Fruit fly (Drosophila melanogaster) whole organism, embryonic: ENCODE data around the gene RpS17.
A peak's percentile ranks its signal among the peaks of the same experiment; 100 is the strongest.

ENCODE experiments used
- Atf-2 ChIP-seq: fragments of 200-800 bp; sonication (Bioruptor generic); optimal IDR thresholded peaks from 2 replicates; lab custom pipeline; 2016; ENCODE audit warnings: missing biosample characterization, missing genetic modification characterization
- CG1024 ChIP-seq: fragments of 200-800 bp; sonication (Bioruptor generic); IDR thresholded peaks from 2 replicates; pipeline ENCODE4 v1.3.6; 2022; ENCODE audit warnings: missing biosample characterization, missing genetic modification characterization
- CG10274 ChIP-seq: fragments of 200-800 bp; sonication (Bioruptor generic); optimal IDR thresholded peaks from 3 replicates; lab custom pipeline; 2017; ENCODE audit warnings: missing biosample characterization, mild to moderate bottlenecking, missing genetic modification characterization
- CG10654 ChIP-seq: fragments of 200-800 bp; sonication (Bioruptor generic); optimal IDR thresholded peaks from 2 replicates; lab custom pipeline; 2016; ENCODE audit warnings: missing biosample characterization, missing genetic modification characterization
- CG11456 ChIP-seq: fragments of 200-800 bp; sonication (Bioruptor generic); IDR thresholded peaks from 3 replicates; pipeline ENCODE4 v1.3.6; 2022; ENCODE audit warnings: missing biosample characterization, missing genetic modification characterization
- CG12104 ChIP-seq: fragments of 200-800 bp; sonication (Bioruptor generic); optimal IDR thresholded peaks from 3 replicates; lab custom pipeline; 2016; ENCODE audit warnings: missing biosample characterization, missing genetic modification characterization
- CG13123 ChIP-seq: fragments of 200-800 bp; sonication (Bioruptor generic); optimal IDR thresholded peaks from 2 replicates; lab custom pipeline; 2016; ENCODE audit warnings: missing biosample characterization, missing genetic modification characterization
- CG13894 ChIP-seq: fragments of 200-800 bp; sonication (Bioruptor generic); optimal IDR thresholded peaks from 3 replicates; lab custom pipeline; 2018; ENCODE audit warnings: missing biosample characterization, mild to moderate bottlenecking, missing genetic modification characterization, moderate library complexity
- CG15514 ChIP-seq: fragments of 200-800 bp; sonication (Bioruptor generic); optimal IDR thresholded peaks from 3 replicates; lab custom pipeline; 2017; ENCODE audit warnings: missing biosample characterization, missing genetic modification characterization, mild to moderate bottlenecking, moderate library complexity, missing genetic modification reagents
- CG16813 ChIP-seq: fragments of 200-800 bp; sonication (Bioruptor generic); IDR thresholded peaks from 3 replicates; pipeline ENCODE4 v1.3.6; 2022; ENCODE audit warnings: missing biosample characterization, missing genetic modification characterization; ENCODE audit not compliant: partially characterized antibody
- CG17186 ChIP-seq: fragments of 200-800 bp; sonication (Bioruptor generic); optimal IDR thresholded peaks from 3 replicates; lab custom pipeline; 2017; ENCODE audit warnings: missing biosample characterization, missing genetic modification reagents, missing genetic modification characterization
- CG1792 ChIP-seq: fragments of 200-800 bp; sonication (Bioruptor generic); optimal IDR thresholded peaks from 2 replicates; lab custom pipeline; 2016; ENCODE audit warnings: missing biosample characterization, missing genetic modification characterization
- CG18476 ChIP-seq: fragments of 200-800 bp; sonication (Bioruptor generic); optimal IDR thresholded peaks from 2 replicates; lab custom pipeline; 2016; ENCODE audit warnings: missing biosample characterization, mild to moderate bottlenecking, missing genetic modification characterization
- CG2202 ChIP-seq: fragments of 200-800 bp; sonication (Bioruptor generic); optimal IDR thresholded peaks from 2 replicates; lab custom pipeline; 2018; ENCODE audit warnings: missing biosample characterization, mild to moderate bottlenecking, missing genetic modification characterization
- CG30403 ChIP-seq: fragments of 200-800 bp; sonication (Bioruptor generic); optimal IDR thresholded peaks from 3 replicates; lab custom pipeline; 2016; ENCODE audit warnings: missing biosample characterization, missing genetic modification characterization
- CG32772 ChIP-seq: fragments of 200-800 bp; sonication (Bioruptor generic); IDR thresholded peaks from 2 replicates; pipeline ENCODE4 v1.3.6; 2022; ENCODE audit warnings: missing biosample characterization, missing genetic modification characterization
- CG3281 ChIP-seq: fragments of 200-800 bp; sonication (Bioruptor generic); optimal IDR thresholded peaks from 3 replicates; lab custom pipeline; 2017; ENCODE audit warnings: missing biosample characterization, mild to moderate bottlenecking, missing genetic modification characterization
- CG33557 ChIP-seq: fragments of 200-800 bp; sonication (Bioruptor generic); optimal IDR thresholded peaks from 2 replicates; lab custom pipeline; 2019; ENCODE audit warnings: missing biosample characterization, mild to moderate bottlenecking, missing genetic modification characterization, moderate library complexity
- CG4707 ChIP-seq: fragments of 200-800 bp; sonication (Bioruptor generic); optimal IDR thresholded peaks from 2 replicates; lab custom pipeline; 2018; ENCODE audit warnings: missing biosample characterization, mild to moderate bottlenecking, missing genetic modification characterization, moderate library complexity
- CG6254 ChIP-seq: fragments of 200-800 bp; sonication (Bioruptor generic); optimal IDR thresholded peaks from 3 replicates; lab custom pipeline; 2017; ENCODE audit warnings: mild to moderate bottlenecking, missing biosample characterization, missing genetic modification reagents, missing genetic modification characterization
- CG6791 ChIP-seq: fragments of 200-800 bp; sonication (Bioruptor generic); IDR thresholded peaks from 3 replicates; pipeline ENCODE4 v1.3.6; 2022; ENCODE audit warnings: missing biosample characterization, missing genetic modification characterization; ENCODE audit not compliant: partially characterized antibody
- CG6813 ChIP-seq: fragments of 200-800 bp; sonication (Bioruptor generic); optimal IDR thresholded peaks from 2 replicates; lab custom pipeline; 2017; ENCODE audit warnings: missing biosample characterization, missing genetic modification characterization, mild to moderate bottlenecking, moderate library complexity, missing genetic modification reagents
- CG7786 ChIP-seq: fragments of 200-800 bp; sonication (Bioruptor generic); optimal IDR thresholded peaks from 2 replicates; lab custom pipeline; 2016; ENCODE audit warnings: missing biosample characterization, missing genetic modification characterization
- Gsc ChIP-seq: fragments of 200-800 bp; sonication (Bioruptor generic); IDR thresholded peaks from 2 replicates; pipeline ENCODE4 v1.3.6; 2022; ENCODE audit warnings: missing biosample characterization, missing genetic modification characterization
- Lim3 ChIP-seq: fragments of 200-800 bp; sonication (Bioruptor generic); IDR thresholded peaks from 2 replicates; pipeline ENCODE4 v1.3.6; 2022; ENCODE audit warnings: missing biosample characterization, missing genetic modification characterization
- Mes4 ChIP-seq: fragments of 200-800 bp; sonication (Bioruptor generic); optimal IDR thresholded peaks from 2 replicates; lab custom pipeline; 2016; ENCODE audit warnings: missing biosample characterization, missing genetic modification characterization
- Sin3A ChIP-seq: fragments of >200 bp; optimal IDR thresholded peaks from 2 replicates; lab custom pipeline; 2018
- Sry-δ ChIP-seq: fragments of 200-800 bp; sonication (Bioruptor generic); optimal IDR thresholded peaks from 2 replicates; lab custom pipeline; 2016; ENCODE audit warnings: missing biosample characterization, missing genetic modification characterization
- Xrp1 ChIP-seq: fragments of 200-800 bp; sonication (Bioruptor generic); IDR thresholded peaks from 2 replicates; pipeline ENCODE4 v1.3.6; 2022; ENCODE audit warnings: missing biosample characterization, missing genetic modification characterization
- ash1 ChIP-seq: fragments of 200-800 bp; sonication (Bioruptor generic); optimal IDR thresholded peaks from 2 replicates; lab custom pipeline; 2018; ENCODE audit warnings: missing biosample characterization, mild to moderate bottlenecking, missing genetic modification characterization
- bcd ChIP-seq: fragments of 200-800 bp; sonication (Bioruptor generic); optimal IDR thresholded peaks from 2 replicates; lab custom pipeline; 2017; ENCODE audit warnings: missing biosample characterization, mild to moderate bottlenecking, missing genetic modification characterization
- bsh ChIP-seq, 2 experiments: fragments of 200-800 bp; sonication (Bioruptor generic); optimal IDR thresholded peaks; 2 replicates each; lab custom pipeline; 2017 to 2018; ENCODE audit warnings: mild to moderate bottlenecking in 2 of 2, missing biosample characterization in 2 of 2, missing genetic modification characterization in 2 of 2, moderate library complexity in 1 of 2
- cato ChIP-seq: fragments of 200-800 bp; sonication (Bioruptor generic); optimal IDR thresholded peaks from 2 replicates; lab custom pipeline; 2016; ENCODE audit warnings: missing biosample characterization, missing genetic modification characterization, borderline replicate concordance
- cg ChIP-seq: fragments of 200-800 bp; sonication (Bioruptor generic); optimal IDR thresholded peaks from 3 replicates; lab custom pipeline; 2019; ENCODE audit warnings: missing biosample characterization, mild to moderate bottlenecking, missing genetic modification characterization, moderate library complexity
- emc ChIP-seq: fragments of 200-800 bp; sonication (Bioruptor generic); optimal IDR thresholded peaks from 2 replicates; lab custom pipeline; 2016; ENCODE audit warnings: missing biosample characterization, missing genetic modification characterization
- grau ChIP-seq: fragments of 200-800 bp; optimal IDR thresholded peaks from 3 replicates; lab custom pipeline; 2019; ENCODE audit warnings: missing biosample characterization, mild to moderate bottlenecking, missing genetic modification characterization, moderate library complexity
- klu ChIP-seq: fragments of 200-800 bp; sonication (Bioruptor generic); IDR thresholded peaks from 2 replicates; pipeline ENCODE4 v1.3.6; 2022; ENCODE audit warnings: missing biosample characterization, missing genetic modification characterization
- lilli ChIP-seq: fragments of 200-800 bp; sonication (Bioruptor generic); optimal IDR thresholded peaks from 3 replicates; lab custom pipeline; 2016; ENCODE audit warnings: missing biosample characterization, missing genetic modification characterization
- mld ChIP-seq: fragments of 200-800 bp; sonication (Bioruptor generic); IDR thresholded peaks from 3 replicates; pipeline ENCODE4 v1.3.6; 2022; ENCODE audit warnings: missing biosample characterization, missing genetic modification characterization; ENCODE audit not compliant: partially characterized antibody
- nom ChIP-seq: fragments of 200-800 bp; sonication (Bioruptor generic); optimal IDR thresholded peaks from 2 replicates; lab custom pipeline; 2017; ENCODE audit warnings: missing biosample characterization, missing genetic modification characterization, mild to moderate bottlenecking, moderate library complexity, missing genetic modification reagents
- repo ChIP-seq: fragments of 200-800 bp; sonication (Bioruptor generic); optimal IDR thresholded peaks from 2 replicates; lab custom pipeline; 2016; ENCODE audit warnings: missing biosample characterization, missing genetic modification characterization
- run ChIP-seq: fragments of 200-800 bp; sonication (Bioruptor generic); optimal IDR thresholded peaks from 3 replicates; lab custom pipeline; 2018; ENCODE audit warnings: missing biosample characterization, mild to moderate bottlenecking, missing genetic modification characterization
- salm ChIP-seq: fragments of 200-800 bp; sonication (Bioruptor generic); optimal IDR thresholded peaks from 2 replicates; lab custom pipeline; 2018; ENCODE audit warnings: missing biosample characterization, mild to moderate bottlenecking, missing genetic modification characterization
- schlank ChIP-seq: fragments of 200-800 bp; sonication (Bioruptor generic); optimal IDR thresholded peaks from 2 replicates; lab custom pipeline; 2018; ENCODE audit warnings: missing biosample characterization, mild to moderate bottlenecking, missing genetic modification characterization
- seq ChIP-seq: fragments of 200-800 bp; sonication (Bioruptor generic); IDR thresholded peaks from 2 replicates; pipeline ENCODE4 v1.3.6; 2022; ENCODE audit warnings: missing biosample characterization, missing genetic modification characterization
- shn ChIP-seq: fragments of 200-800 bp; sonication (Bioruptor generic); optimal IDR thresholded peaks from 3 replicates; lab custom pipeline; 2016; ENCODE audit warnings: missing biosample characterization, missing genetic modification characterization
- sim ChIP-seq: fragments of 200-800 bp; sonication (Bioruptor generic); IDR thresholded peaks from 2 replicates; pipeline ENCODE4 v1.3.6; 2022; ENCODE audit warnings: missing biosample characterization, missing genetic modification characterization
- sr ChIP-seq: fragments of 200-800 bp; sonication (Bioruptor generic); IDR thresholded peaks from 3 replicates; pipeline ENCODE4 v1.3.6; 2022; ENCODE audit warnings: missing biosample characterization, missing genetic modification characterization
- wek ChIP-seq: fragments of 200-800 bp; sonication (Bioruptor generic); optimal IDR thresholded peaks from 3 replicates; lab custom pipeline; 2018; ENCODE audit warnings: missing biosample characterization, mild to moderate bottlenecking, missing genetic modification characterization, moderate library complexity
- wor ChIP-seq: fragments of 200-800 bp; sonication (Bioruptor generic); IDR thresholded peaks from 2 replicates; pipeline ENCODE4 v1.3.6; 2022; ENCODE audit warnings: missing biosample characterization, missing genetic modification characterization
- zfh1 ChIP-seq: fragments of 200-800 bp; sonication (Bioruptor generic); IDR thresholded peaks from 3 replicates; pipeline ENCODE4 v1.3.6; 2022; ENCODE audit warnings: missing biosample characterization, missing genetic modification characterization

The RpS17 gene

DNA sequence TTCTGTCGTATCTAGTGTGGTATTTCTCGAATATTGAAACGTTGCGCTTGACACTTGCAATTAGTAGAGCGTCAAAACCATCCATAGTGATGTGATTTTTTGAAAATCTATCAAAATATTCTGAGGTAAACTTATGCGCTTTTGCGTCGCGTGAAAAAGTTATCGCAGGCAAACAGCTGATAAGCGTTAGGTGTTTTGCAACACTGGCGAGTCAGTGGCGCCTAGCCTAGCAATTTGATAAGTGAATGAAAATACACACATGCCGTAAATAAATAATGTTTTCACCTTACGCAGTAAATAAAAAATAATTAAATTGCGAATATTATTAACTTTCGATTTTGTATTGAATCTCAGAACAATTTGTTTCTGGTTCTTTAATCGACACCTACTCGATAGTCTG is 5.7 kb upstream of the RpS17 start, which contains the start of gene CG42526 (continued):
- no peak for TF ChIP-seq CG1024 (GFP tag; lab: Robert Waterston, UW)
- peak; percentile 2 for TF ChIP-seq shn (GFP tag; lab: Kevin White, UChicago)
- 0 out of 3 replicates have a peak, but pooled peaks have one; percentile 47 for TF ChIP-seq CG11456
- peak; percentile 66 for TF ChIP-seq CG30403
- no peak for TF ChIP-seq CG33557 (GFP tag; lab: Kevin White, UChicago)
- TF ChIP-seq CG2202: no peak
- TF ChIP-seq sim (GFP tag; lab: Robert Waterston, UW): no peak
- no peak for TF ChIP-seq mld (GFP tag; lab: Robert Waterston, UW)
- no peak for TF ChIP-seq nom
- peak; percentile 82 for TF ChIP-seq CG15514 (GFP tag; lab: Kevin White, UChicago)
- TF ChIP-seq Gsc (GFP tag; lab: Robert Waterston, UW): no peak
- no peak for TF ChIP-seq CG18476 (GFP tag; lab: Kevin White, UChicago)
- peak; percentile 4 for TF ChIP-seq CG13894
- no peak for TF ChIP-seq run (tag; lab: Kevin White, UChicago)
- no peak for TF ChIP-seq CG4707
- no peak for TF ChIP-seq sr
- TF ChIP-seq bsh (GFP tag; optimal IDR thresholded peaks at IDR 0.05; lab: Kevin White, UChicago): peak in 1 of 2 experiments; percentile 28
- TF ChIP-seq Sin3A (lab: Kevin White, UChicago): peak; percentile 25
- no peak for TF ChIP-seq wek (GFP tag; lab: Kevin White, UChicago)
- TF ChIP-seq Lim3 (GFP tag; lab: Robert Waterston, UW): no peak
- TF ChIP-seq CG10274 (GFP tag; lab: Kevin White, UChicago): no peak
- TF ChIP-seq Atf-2 (GFP tag; lab: Kevin White, UChicago): peak; percentile 22
- TF ChIP-seq CG13123 (GFP tag; lab: Kevin White, UChicago): peak; percentile 7
- TF ChIP-seq cg (GFP tag; lab: Kevin White, UChicago): no peak
- no peak for TF ChIP-seq klu (GFP tag; lab: Robert Waterston, UW)
- TF ChIP-seq seq (GFP tag; lab: Robert Waterston, UW): 0 out of 2 replicates have a peak, but pooled peaks have one; percentile 12
- peak; percentile 96 for TF ChIP-seq CG17186
- TF ChIP-seq CG10654 (GFP tag; lab: Kevin White, UChicago): no peak
- no peak for TF ChIP-seq CG3281 (GFP tag; lab: Kevin White, UChicago)
- TF ChIP-seq Mes4 (GFP tag; lab: Kevin White, UChicago): peak; percentile 27
- TF ChIP-seq schlank (tag; lab: Kevin White, UChicago): no peak
- no peak for TF ChIP-seq salm (tag; lab: Kevin White, UChicago)
- TF ChIP-seq Xrp1 (GFP tag; lab: Robert Waterston, UW): no peak
- no peak for TF ChIP-seq CG1792
- TF ChIP-seq grau: peak; percentile 53
- no peak for TF ChIP-seq CG32772 (GFP tag; lab: Robert Waterston, UW)
- TF ChIP-seq bcd: no peak
- no peak for TF ChIP-seq cato
- TF ChIP-seq CG16813: 0 out of 3 replicates have a peak, but pooled peaks have one; percentile 17
- TF ChIP-seq CG6254 (GFP tag; lab: Kevin White, UChicago): no peak
- no peak for TF ChIP-seq repo (GFP tag; lab: Kevin White, UChicago)
- no peak for TF ChIP-seq CG6813
- peak; percentile 82 for TF ChIP-seq Sry-δ (GFP tag; lab: Kevin White, UChicago)
- TF ChIP-seq lilli (GFP tag; lab: Kevin White, UChicago): peak; percentile 82
- TF ChIP-seq emc (GFP tag; lab: Kevin White, UChicago): no peak
- TF ChIP-seq ash1: no peak
- TF ChIP-seq CG7786 (GFP tag; lab: Kevin White, UChicago): peak; percentile 30
- no peak for TF ChIP-seq CG12104
- no peak for TF ChIP-seq wor (GFP tag; lab: Robert Waterston, UW)
- TF ChIP-seq zfh1: 0 out of 3 replicates have a peak, but pooled peaks have one; percentile 16
- TF ChIP-seq CG6791: no peak
